Fruit fly (Drosophila melanogaster) S2 (cell line): ENCODE data around the gene Rab19.

ENCODE experiments used
- CG8478 ChIP-seq: fragments of >200 bp; optimal IDR thresholded peaks from 2 replicates; lab custom pipeline; 2018
- CTCF ChIP-seq, 2 experiments: fragments of >200 bp; optimal IDR thresholded peaks; 2 replicates each; lab custom pipeline; 2018

DNA sequence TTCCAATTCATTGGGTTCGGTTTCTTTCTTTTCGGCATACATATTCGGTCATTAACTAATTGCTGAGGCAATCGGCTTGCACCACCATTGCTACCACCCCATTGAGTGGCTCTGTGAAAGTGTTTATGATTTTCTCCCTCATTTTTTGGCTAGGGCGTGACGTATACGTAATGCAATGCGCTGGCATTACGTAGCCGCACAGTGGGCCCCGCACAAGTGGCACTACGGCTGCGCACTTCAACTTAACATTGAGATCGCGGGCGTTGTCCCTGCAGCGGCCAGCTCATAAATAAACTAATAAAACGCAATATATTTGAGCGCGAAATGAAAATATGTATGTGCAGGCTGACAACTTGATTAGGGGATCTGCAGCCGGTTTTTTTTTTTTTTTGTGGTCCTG is 34.6 kb downstream of the Rab19 start:
- TF ChIP-seq CG8478 (lab: Kevin White, UChicago) (no peak), CTCF (optimal IDR thresholded peaks at IDR 0.05; lab: Kevin White, UChicago) (no peak)
